Fruit fly (Drosophila melanogaster): Measurements from ENCODE around the gene ebo.
A peak's percentile ranks its signal among the peaks of the same experiment; 100 is the strongest.

Gene ebo

DNA sequence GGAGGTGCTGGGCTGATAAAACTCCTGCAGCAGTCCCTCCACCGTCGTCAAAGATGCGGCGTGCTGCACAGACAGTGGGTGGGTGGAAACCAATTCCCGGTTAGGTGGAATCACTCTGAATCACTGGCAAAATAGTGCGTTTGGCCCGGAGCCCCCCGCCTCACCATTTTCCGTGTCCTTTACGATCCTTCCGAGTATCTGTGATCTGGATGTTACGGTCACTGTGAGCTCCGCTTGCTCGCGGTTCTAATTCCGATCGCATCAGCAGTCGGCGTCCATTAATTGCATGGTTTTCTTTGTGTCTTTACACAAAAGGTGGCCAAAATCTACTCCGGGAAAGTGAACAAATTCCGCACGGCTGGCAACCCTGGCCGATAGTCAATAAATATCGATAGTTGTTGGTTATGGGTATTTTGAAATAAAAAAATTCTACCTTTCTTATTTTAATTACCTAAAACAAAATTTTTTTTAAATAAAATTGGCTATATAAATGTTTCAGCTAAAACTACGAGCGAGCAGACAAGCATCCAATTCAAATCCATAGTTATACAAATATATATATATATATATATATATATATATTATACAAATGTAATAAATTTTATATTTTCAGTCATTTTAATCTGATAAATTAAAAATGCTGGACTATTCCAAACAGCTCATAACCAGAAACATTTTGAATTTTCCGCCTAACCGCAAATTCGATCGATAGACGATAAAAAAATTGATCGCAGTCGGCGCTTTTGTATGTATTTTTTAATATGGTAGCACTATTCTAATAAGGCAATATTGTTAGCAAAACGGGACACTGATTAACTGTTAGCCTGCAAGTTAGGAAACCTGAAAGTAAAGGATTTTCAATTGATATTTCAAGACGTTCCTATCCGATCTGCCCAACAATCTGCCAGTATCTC is at the start of gene ebo, which contains the start of gene CG13373:
Gene ebo, minus strand, starts transcription at position 350 of the 914 bp plus-strand sequence.
Gene CG13373, plus strand, starts transcription at position 755 of the 914 bp plus-strand sequence.
- no peak for TF ChIP-seq dac (GFP tag; optimal IDR thresholded peaks at IDR 0.05)
- no peak for TF ChIP-seq CG8319 (GFP tag; optimal IDR thresholded peaks at IDR 0.05)
- no peak for TF ChIP-seq achi (GFP tag; optimal IDR thresholded peaks at IDR 0.05)
- TF ChIP-seq CG1621 (tag; optimal IDR thresholded peaks at IDR 0.05): peak; percentile 95
- TF ChIP-seq CG31627 (GFP tag; optimal IDR thresholded peaks at IDR 0.05): peak; percentile 1
- 0 out of 3 replicates have a peak, but pooled peaks have one; percentile 29 for TF ChIP-seq CG6163 (GFP tag; IDR thresholded peaks at IDR 0.05)
- no peak for TF ChIP-seq Smox (GFP tag; optimal IDR thresholded peaks at IDR 0.05)
- TF ChIP-seq topi (GFP tag; optimal IDR thresholded peaks at IDR 0.05): no peak
- no peak for TF ChIP-seq Blimp-1 (GFP tag; optimal IDR thresholded peaks at IDR 0.05)
- peak; percentile 23 for TF ChIP-seq lz (GFP tag; optimal IDR thresholded peaks at IDR 0.05)
- TF ChIP-seq eg (GFP tag; IDR thresholded peaks at IDR 0.05): peak; percentile 52; the same call in 2 of the 3 replicates
- no peak for TF ChIP-seq spab (GFP tag; optimal IDR thresholded peaks at IDR 0.05)
- no peak for TF ChIP-seq Lpt (GFP tag; optimal IDR thresholded peaks at IDR 0.05)
- peak; percentile 48; the same call in 1 of the 2 replicates for TF ChIP-seq CG15336 (GFP tag; IDR thresholded peaks at IDR 0.05)
- TF ChIP-seq CG34406 (GFP tag; optimal IDR thresholded peaks at IDR 0.05): peak; percentile 30
- TF ChIP-seq CG10631 (GFP tag; optimal IDR thresholded peaks at IDR 0.05): peak; percentile 55
- peak; percentile 7 for TF ChIP-seq CG8632 (GFP tag; optimal IDR thresholded peaks at IDR 0.05)
- TF ChIP-seq CG3032 (tag; optimal IDR thresholded peaks at IDR 0.05): peak; percentile 34
- no peak for TF ChIP-seq dsx (GFP tag; optimal IDR thresholded peaks at IDR 0.05; ENCODE audit: poor library complexity, severe bottlenecking)
- TF ChIP-seq CG6808 (GFP tag; optimal IDR thresholded peaks at IDR 0.05): no peak
- no peak for TF ChIP-seq pdm3 (GFP tag; optimal IDR thresholded peaks at IDR 0.05)
- peak; percentile 38 for TF ChIP-seq Eip78C (GFP tag)
- peak; percentile 21 for TF ChIP-seq esn (GFP tag; optimal IDR thresholded peaks at IDR 0.05)
- no peak for TF ChIP-seq OdsH (GFP tag; optimal IDR thresholded peaks at IDR 0.05)
- no peak for TF ChIP-seq CG6276 (GFP tag; optimal IDR thresholded peaks at IDR 0.05)
- TF ChIP-seq Hr4 (GFP tag; optimal IDR thresholded peaks at IDR 0.05): no peak
- no peak for TF ChIP-seq Hr38 (GFP tag; optimal IDR thresholded peaks at IDR 0.05)
- peak; percentile 19 for TF ChIP-seq CG6792 (GFP tag; optimal IDR thresholded peaks at IDR 0.05)
- TF ChIP-seq Sox14 (GFP tag; optimal IDR thresholded peaks at IDR 0.05): peak; percentile 84

DNA sequence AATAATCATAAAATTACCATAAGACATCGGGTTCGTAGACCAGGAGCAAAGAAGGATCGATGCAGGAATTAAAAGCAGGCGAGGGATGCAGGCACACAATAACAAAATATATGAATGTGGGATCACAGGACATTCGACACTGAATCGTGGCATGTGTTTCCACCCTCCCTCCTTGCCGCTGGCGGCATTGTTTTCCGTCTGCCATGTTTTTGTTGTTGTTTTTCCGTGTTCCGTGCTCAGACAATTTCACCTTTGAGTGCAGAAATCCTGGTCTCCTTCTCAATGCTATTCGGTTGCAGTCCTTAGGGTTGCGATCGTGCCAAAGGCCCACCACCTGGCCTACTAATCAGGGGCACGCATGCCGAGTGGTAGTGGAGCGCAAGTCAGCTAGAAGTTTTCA is 49.2 kb upstream of the ebo start:
- TF ChIP-seq CG9139 (GFP tag; optimal IDR thresholded peaks at IDR 0.05) (no peak), Met (GFP tag; optimal IDR thresholded peaks at IDR 0.05) (no peak), Eip78C (GFP tag) (no peak), Gug (GFP tag; IDR thresholded peaks at IDR 0.05) (no peak)

DNA sequence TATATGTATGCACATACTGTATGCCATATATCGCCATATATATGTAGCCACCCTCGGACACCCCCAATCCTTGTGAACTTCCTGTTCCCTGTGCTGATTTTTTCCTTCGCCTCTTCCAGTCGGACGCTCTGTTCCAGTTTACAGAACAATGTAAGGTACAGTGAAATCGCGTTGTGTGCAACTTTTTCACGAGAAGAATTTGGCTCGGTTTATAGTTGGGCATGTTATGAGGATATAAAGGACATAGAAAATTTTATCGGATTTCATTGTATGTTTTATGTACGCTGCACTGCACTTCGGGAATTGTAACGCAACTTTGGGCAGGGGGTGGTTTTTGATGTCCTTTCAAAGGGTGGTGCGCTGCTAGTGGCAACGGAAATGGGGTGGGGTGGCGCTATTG is 48.0 kb upstream of the ebo start:
- TF ChIP-seq Eip78C (GFP tag) (peak; percentile 41), CG3919 (GFP tag; optimal IDR thresholded peaks at IDR 0.05) (peak; percentile 11), dsx (GFP tag; optimal IDR thresholded peaks at IDR 0.05; ENCODE audit: poor library complexity, severe bottlenecking) (peak; percentile 39), achi (GFP tag; optimal IDR thresholded peaks at IDR 0.05) (no peak), acj6 (GFP tag; optimal IDR thresholded peaks at IDR 0.05) (no peak), CG6163 (GFP tag; IDR thresholded peaks at IDR 0.05) (peak; percentile 34; the same call in 1 of the 3 replicates), CG32006 (GFP tag; optimal IDR thresholded peaks at IDR 0.05) (peak; percentile 10), esn (GFP tag; optimal IDR thresholded peaks at IDR 0.05) (peak; percentile 23)
